Worm (Caenorhabditis elegans) whole organism, L4 larva: ENCODE data around the gene C28D4.18.

Experiments
- aly-2 ChIP-seq: sonication (generic microtip); optimal IDR thresholded peaks from 2 replicates; lab custom pipeline; 2018; ENCODE audit warnings: missing biosample characterization, missing genetic modification characterization
- ama-1 ChIP-seq: fragments of 150-350 bp; optimal IDR thresholded peaks from 2 replicates; lab custom pipeline; 2014; ENCODE audit warnings: inconsistent platforms, mixed read lengths
- duxl-1 ChIP-seq: sonication (generic microtip); optimal IDR thresholded peaks from 2 replicates; lab custom pipeline; 2016; ENCODE audit warnings: mild to moderate bottlenecking, missing genetic modification characterization, moderate library complexity, missing compliant biosample characterization; ENCODE audit not compliant: poor library complexity
- snpc-4 ChIP-seq: fragments of 150-350 bp; optimal IDR thresholded peaks from 2 replicates; lab custom pipeline; 2014; ENCODE audit warnings: missing biosample characterization, missing genetic modification characterization

DNA sequence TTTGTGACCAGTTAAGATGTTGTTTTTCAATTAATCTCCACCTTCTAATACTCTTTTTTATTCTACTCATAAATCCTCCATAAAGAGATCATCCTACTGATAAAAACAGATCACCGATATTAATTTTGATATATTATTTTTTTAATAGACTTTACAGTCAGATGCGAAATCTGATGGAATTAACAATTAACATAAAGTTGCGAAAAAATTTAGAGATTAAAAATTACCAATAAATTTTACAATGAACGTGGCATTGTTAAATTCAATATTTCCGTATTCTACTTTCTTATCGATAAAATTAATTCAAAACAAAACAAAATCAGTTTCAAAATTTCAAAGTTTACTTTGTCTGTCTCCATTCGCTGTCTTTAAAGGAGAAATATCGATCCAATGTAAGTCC lies 12.3 kb upstream of the C28D4.18 start, which contains the start of gene K01H12.4:
- TF ChIP-seq ama-1, result no peak
- TF ChIP-seq snpc-4 (tag; lab: Kevin White, UChicago), result no peak
- TF ChIP-seq aly-2 (tag; lab: Kevin White, UChicago), result no peak
- TF ChIP-seq duxl-1, result no peak
